Fruit fly (Drosophila melanogaster) whole organism, adult: Measurements from ENCODE around the gene CG6901.
A peak's percentile ranks its signal among the peaks of the same experiment; 100 is the strongest.

Experiments
- CG11617 ChIP-seq: fragments of 200-800 bp; sonication (Bioruptor generic); optimal IDR thresholded peaks from 2 replicates; lab custom pipeline; 2017; ENCODE audit warnings: mild to moderate bottlenecking, missing biosample characterization, missing genetic modification reagents, missing genetic modification characterization
- CG12768 ChIP-seq: fragments of 200-800 bp; sonication (Bioruptor generic); optimal IDR thresholded peaks from 2 replicates; lab custom pipeline; 2017; ENCODE audit warnings: missing biosample characterization, missing genetic modification characterization, mild to moderate bottlenecking, moderate library complexity, missing genetic modification reagents
- CG14711 ChIP-seq: fragments of 200-800 bp; sonication (Bioruptor generic); optimal IDR thresholded peaks from 2 replicates; lab custom pipeline; 2018; ENCODE audit warnings: missing biosample characterization, mild to moderate bottlenecking, missing genetic modification characterization, moderate library complexity
- CG1620 ChIP-seq: fragments of 200-800 bp; sonication (Bioruptor generic); optimal IDR thresholded peaks from 2 replicates; lab custom pipeline; 2016; ENCODE audit warnings: missing biosample characterization, missing genetic modification characterization
- CG33017 ChIP-seq: fragments of 200-800 bp; sonication (Bioruptor generic); optimal IDR thresholded peaks from 2 replicates; lab custom pipeline; 2018; ENCODE audit warnings: missing biosample characterization, mild to moderate bottlenecking, missing genetic modification characterization, moderate library complexity
- CG5204 ChIP-seq: fragments of 200-800 bp; sonication (Bioruptor generic); optimal IDR thresholded peaks from 2 replicates; lab custom pipeline; 2016; ENCODE audit warnings: missing biosample characterization, missing genetic modification characterization
- CG7045 ChIP-seq: fragments of 200-800 bp; sonication (Bioruptor generic); optimal IDR thresholded peaks from 2 replicates; lab custom pipeline; 2017; ENCODE audit warnings: missing biosample characterization, mild to moderate bottlenecking, missing genetic modification characterization
- CG7101 ChIP-seq: fragments of 200-800 bp; sonication (Bioruptor generic); optimal IDR thresholded peaks from 2 replicates; lab custom pipeline; 2018; ENCODE audit warnings: missing biosample characterization, mild to moderate bottlenecking, missing genetic modification characterization, moderate library complexity
- Clk ChIP-seq: fragments of 200-800 bp; sonication (Bioruptor generic); optimal IDR thresholded peaks from 2 replicates; lab custom pipeline; 2017; ENCODE audit warnings: missing biosample characterization, missing genetic modification characterization
- Crg-1 ChIP-seq: fragments of 200-800 bp; sonication (Bioruptor generic); optimal IDR thresholded peaks from 2 replicates; lab custom pipeline; 2016; ENCODE audit warnings: missing biosample characterization, missing genetic modification characterization
- Hr96 ChIP-seq: fragments of 200-800 bp; sonication (Bioruptor generic); optimal IDR thresholded peaks from 2 replicates; lab custom pipeline; 2016; ENCODE audit warnings: missing biosample characterization, missing genetic modification characterization
- Mnt ChIP-seq: fragments of 200-800 bp; sonication (Bioruptor generic); optimal IDR thresholded peaks from 2 replicates; lab custom pipeline; 2016; ENCODE audit warnings: missing biosample characterization, mild to moderate bottlenecking, missing genetic modification characterization
- bab1 ChIP-seq: fragments of 200-800 bp; sonication (Bioruptor generic); optimal IDR thresholded peaks from 3 replicates; lab custom pipeline; 2019; ENCODE audit warnings: missing biosample characterization, mild to moderate bottlenecking, missing genetic modification characterization, moderate library complexity
- cic ChIP-seq: fragments of 200-800 bp; sonication (Bioruptor generic); optimal IDR thresholded peaks from 2 replicates; lab custom pipeline; 2017; ENCODE audit warnings: missing biosample characterization, mild to moderate bottlenecking, missing genetic modification characterization, moderate library complexity
- kay ChIP-seq: fragments of 200-800 bp; sonication (Bioruptor generic); peaks from one replicate; lab custom pipeline; 2016; ENCODE audit warnings: missing biosample characterization, missing genetic modification characterization, borderline replicate concordance
- ovo ChIP-seq: fragments of 200-800 bp; sonication (Bioruptor generic); optimal IDR thresholded peaks from 2 replicates; lab custom pipeline; 2016; ENCODE audit warnings: missing biosample characterization, missing genetic modification characterization
- pad ChIP-seq: fragments of 200-800 bp; sonication (Bioruptor generic); optimal IDR thresholded peaks from 3 replicates; lab custom pipeline; 2017; ENCODE audit warnings: missing biosample characterization, missing genetic modification characterization, mild to moderate bottlenecking, moderate library complexity, missing genetic modification reagents
- tj ChIP-seq: fragments of 200-800 bp; sonication (Bioruptor generic); optimal IDR thresholded peaks from 3 replicates; lab custom pipeline; 2017; ENCODE audit warnings: missing biosample characterization, mild to moderate bottlenecking, missing genetic modification characterization, moderate library complexity
- toe ChIP-seq: fragments of 200-800 bp; sonication (Bioruptor generic); optimal IDR thresholded peaks from 2 replicates; lab custom pipeline; 2016; ENCODE audit warnings: missing biosample characterization, missing genetic modification characterization

The CG6901 gene

DNA sequence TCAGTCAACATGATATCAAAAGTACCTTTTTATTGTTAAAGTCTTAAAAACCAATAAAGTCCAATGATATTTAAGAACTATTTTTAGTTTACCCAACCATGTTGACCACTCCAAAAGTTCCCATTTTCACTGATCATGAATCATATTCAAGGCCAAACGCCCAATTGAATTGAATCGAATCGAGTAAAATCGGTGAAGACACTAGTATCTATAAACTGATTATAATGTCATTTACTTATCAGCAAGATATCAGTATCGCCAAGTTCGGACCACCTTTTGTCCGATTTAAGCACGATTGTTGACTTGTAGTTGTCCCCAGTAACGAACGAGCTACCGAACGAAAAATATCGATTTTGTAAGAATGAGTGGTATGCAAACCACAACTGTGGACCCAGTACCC, at the start of gene CG6901:
CG6901 (plus strand) TSS at position 323 of the 400 bp plus-strand sequence.
- TF ChIP-seq Mnt (GFP tag; lab: Kevin White, UChicago) (no peak), Clk (GFP tag; lab: Kevin White, UChicago) (no peak), CG7101 (tag; lab: Kevin White, UChicago) (no peak), Crg-1 (GFP tag; lab: Kevin White, UChicago) (no peak), CG5204 (GFP tag; lab: Kevin White, UChicago) (no peak), Hr96 (GFP tag; lab: Kevin White, UChicago) (no peak), CG11617 (no peak), pad (GFP tag; lab: Kevin White, UChicago) (no peak), CG1620 (GFP tag; lab: Kevin White, UChicago) (no peak), CG12768 (GFP tag; lab: Kevin White, UChicago) (no peak), tj (GFP tag; lab: Kevin White, UChicago) (no peak), cic (no peak), CG7045 (no peak), ovo (GFP tag; lab: Kevin White, UChicago) (no peak), CG14711 (tag; lab: Kevin White, UChicago) (no peak)

DNA sequence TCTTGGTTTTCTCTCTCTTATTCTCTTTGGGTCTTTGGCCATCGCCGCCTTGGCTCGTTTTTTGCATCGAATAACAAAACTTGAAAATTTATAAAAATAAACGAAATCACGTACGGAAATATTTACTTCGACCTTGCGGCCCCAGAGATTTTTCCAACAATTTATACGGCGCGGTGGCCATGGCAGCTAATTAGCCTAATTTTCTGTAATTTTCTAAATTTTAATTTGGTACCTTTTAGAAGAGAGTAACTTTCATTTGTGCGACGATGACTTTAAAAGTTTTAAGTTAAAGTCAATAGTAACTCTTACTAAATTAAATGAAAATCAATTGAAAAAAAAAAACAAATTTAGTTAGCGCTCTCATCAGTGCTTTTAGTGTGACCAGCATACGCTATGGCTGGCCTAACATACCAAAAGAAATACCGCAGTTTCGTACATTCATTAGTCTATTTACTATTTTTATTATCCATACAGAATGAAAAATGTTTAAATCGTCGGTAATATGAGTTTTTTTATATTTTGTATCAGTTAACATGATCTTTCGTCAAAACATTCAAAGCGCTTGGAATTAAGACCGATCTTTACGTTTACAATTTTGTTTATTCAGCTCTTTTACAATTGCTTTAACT, 49.6 kb upstream of the CG6901 start:
- TF ChIP-seq Mnt (GFP tag; lab: Kevin White, UChicago) (peak; percentile 3), CG12768 (GFP tag; lab: Kevin White, UChicago) (no peak), kay (GFP tag; lab: Kevin White, UChicago) (peak; percentile 85), toe (no peak), tj (GFP tag; lab: Kevin White, UChicago) (peak; percentile 60), CG1620 (GFP tag; lab: Kevin White, UChicago) (no peak), CG11617 (no peak), CG14711 (tag; lab: Kevin White, UChicago) (no peak), ovo (GFP tag; lab: Kevin White, UChicago) (no peak), Hr96 (GFP tag; lab: Kevin White, UChicago) (no peak)

- TF ChIP-seq cic (no peak), Clk (GFP tag; lab: Kevin White, UChicago) (no peak), CG12768 (GFP tag; lab: Kevin White, UChicago) (no peak), CG7101 (tag; lab: Kevin White, UChicago) (no peak), Mnt (GFP tag; lab: Kevin White, UChicago) (no peak), pad (GFP tag; lab: Kevin White, UChicago) (peak; percentile 86)
Measured at dm6 chr3R:16274534-16274933, 48.7 kb upstream of the CG6901 start.

dm6 chr3R:16275329-16275728, 47.9 kb upstream of the CG6901 start:
- TF ChIP-seq CG14711 (tag; lab: Kevin White, UChicago), result no peak
- no peak for TF ChIP-seq bab1 (GFP tag; lab: Kevin White, UChicago)
- no peak for TF ChIP-seq Crg-1 (GFP tag; lab: Kevin White, UChicago)
- no peak for TF ChIP-seq CG12768 (GFP tag; lab: Kevin White, UChicago)
- no peak for TF ChIP-seq tj (GFP tag; lab: Kevin White, UChicago)
- no peak for TF ChIP-seq CG7101 (tag; lab: Kevin White, UChicago)

DNA sequence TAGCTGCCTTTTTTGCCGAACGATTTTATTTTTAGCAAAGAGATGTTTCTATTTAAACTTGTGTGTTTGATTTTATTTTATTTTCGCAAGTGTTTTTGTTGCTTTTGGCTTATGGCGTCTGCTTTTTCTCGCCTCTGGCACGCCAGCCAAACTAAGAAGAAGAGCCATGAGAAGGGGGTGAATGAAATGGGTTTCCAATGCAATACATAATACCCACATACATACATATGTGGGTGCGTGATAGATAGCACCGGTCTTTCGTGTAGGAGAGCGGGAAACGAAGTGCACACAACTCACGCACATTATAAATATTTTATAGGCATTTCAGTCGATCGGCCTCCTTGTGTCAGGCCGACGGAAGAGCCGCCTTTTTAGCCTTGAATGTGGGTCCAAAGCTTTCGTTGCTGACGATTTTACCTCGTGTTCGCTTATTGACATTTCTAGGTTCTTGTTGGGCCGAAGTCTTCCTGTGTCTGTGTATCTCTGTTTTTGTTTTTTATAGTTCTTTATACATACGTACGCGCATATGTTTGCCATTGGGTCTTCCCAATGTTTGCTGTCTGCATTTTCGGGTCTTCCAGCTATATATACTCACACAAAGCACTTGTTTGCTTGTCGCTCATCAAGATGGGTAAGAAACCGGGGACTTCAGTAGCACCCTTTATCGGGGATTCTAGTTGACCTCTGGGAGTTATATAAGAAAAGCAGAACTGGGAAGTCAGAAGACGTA, 47.2 kb upstream of the CG6901 start:
- TF ChIP-seq bab1 (GFP tag; lab: Kevin White, UChicago) (no peak), CG33017 (tag; lab: Kevin White, UChicago) (no peak), Clk (GFP tag; lab: Kevin White, UChicago) (no peak), CG1620 (GFP tag; lab: Kevin White, UChicago) (no peak), Hr96 (GFP tag; lab: Kevin White, UChicago) (no peak), ovo (GFP tag; lab: Kevin White, UChicago) (no peak), CG7101 (tag; lab: Kevin White, UChicago) (no peak), Mnt (GFP tag; lab: Kevin White, UChicago) (no peak), CG14711 (tag; lab: Kevin White, UChicago) (no peak), Crg-1 (GFP tag; lab: Kevin White, UChicago) (no peak), pad (GFP tag; lab: Kevin White, UChicago) (no peak), cic (no peak), kay (GFP tag; lab: Kevin White, UChicago) (no peak)

- TF ChIP-seq bab1 (GFP tag; lab: Kevin White, UChicago) (peak; percentile 34), Clk (GFP tag; lab: Kevin White, UChicago) (no peak), kay (GFP tag; lab: Kevin White, UChicago) (peak; percentile 66)
Measured at dm6 chr3R:16276992-16277391, 46.2 kb upstream of the CG6901 start.

DNA sequence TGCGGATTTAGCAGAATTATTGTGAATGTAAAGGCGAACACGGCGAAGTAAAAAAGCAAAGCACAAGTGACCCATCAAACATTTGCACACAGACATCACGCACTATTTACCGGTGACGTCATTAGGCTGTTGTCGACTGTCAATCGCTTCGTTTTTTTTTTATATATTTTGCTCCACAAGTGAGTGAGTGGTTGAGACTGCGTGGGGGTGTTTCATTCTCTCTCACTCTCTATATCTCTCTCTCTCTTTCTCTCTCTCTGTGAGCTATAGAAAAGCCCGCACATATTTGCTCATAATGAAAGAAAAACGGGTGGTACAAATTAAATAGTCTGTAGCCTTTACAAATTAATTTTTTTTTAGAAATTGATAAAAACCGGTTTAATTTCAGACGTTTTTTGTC, 45.7 kb upstream of the CG6901 start:
- TF ChIP-seq CG7045 (no peak), CG12768 (GFP tag; lab: Kevin White, UChicago) (no peak), ovo (GFP tag; lab: Kevin White, UChicago) (no peak), CG33017 (tag; lab: Kevin White, UChicago) (no peak), Clk (GFP tag; lab: Kevin White, UChicago) (no peak), pad (GFP tag; lab: Kevin White, UChicago) (no peak), CG14711 (tag; lab: Kevin White, UChicago) (no peak), cic (no peak), kay (GFP tag; lab: Kevin White, UChicago) (no peak), CG5204 (GFP tag; lab: Kevin White, UChicago) (no peak)
